Fruit fly (Drosophila melanogaster) whole organism, prepupa: ENCODE data around the gene SKIP.

Source experiments
- Blimp-1 ChIP-seq: fragments of 200-800 bp; sonication (Bioruptor generic); optimal IDR thresholded peaks from 3 replicates; lab custom pipeline; 2017; ENCODE audit warnings: missing biosample characterization, missing genetic modification characterization, mild to moderate bottlenecking, moderate library complexity, missing genetic modification reagents
- CG10631 ChIP-seq: fragments of 200-800 bp; sonication (Bioruptor generic); optimal IDR thresholded peaks from 2 replicates; lab custom pipeline; 2016; ENCODE audit warnings: missing biosample characterization, missing genetic modification characterization
- CG11294 ChIP-seq: fragments of 200-800 bp; sonication (Bioruptor generic); IDR thresholded peaks from 2 replicates; pipeline ENCODE4 v1.3.6; 2022; ENCODE audit warnings: missing biosample characterization, missing genetic modification characterization
- CG11762 ChIP-seq: fragments of 200-800 bp; sonication (Bioruptor generic); optimal IDR thresholded peaks from 3 replicates; lab custom pipeline; 2016; ENCODE audit warnings: missing biosample characterization, missing genetic modification characterization; ENCODE audit not compliant: insufficient read depth
- CG11902 ChIP-seq: fragments of 200-800 bp; sonication (Bioruptor generic); optimal IDR thresholded peaks from 3 replicates; lab custom pipeline; 2016; ENCODE audit warnings: missing biosample characterization, missing genetic modification characterization
- CG15336 ChIP-seq: fragments of 200-800 bp; sonication (Bioruptor generic); IDR thresholded peaks from 2 replicates; pipeline ENCODE4 v1.3.6; 2022; ENCODE audit warnings: missing biosample characterization, missing genetic modification characterization
- CG3032 ChIP-seq: fragments of 200-800 bp; optimal IDR thresholded peaks from 2 replicates; lab custom pipeline; 2019; ENCODE audit warnings: missing biosample characterization, mild to moderate bottlenecking, missing genetic modification characterization, moderate library complexity
- CG31627 ChIP-seq: fragments of 200-800 bp; sonication (Bioruptor generic); optimal IDR thresholded peaks from 3 replicates; lab custom pipeline; 2016; ENCODE audit warnings: missing biosample characterization, missing genetic modification characterization
- CG32006 ChIP-seq: fragments of 200-800 bp; sonication (Bioruptor generic); optimal IDR thresholded peaks from 3 replicates; lab custom pipeline; 2017; ENCODE audit warnings: missing biosample characterization, mild to moderate bottlenecking, missing genetic modification characterization
- CG34406 ChIP-seq: fragments of 200-800 bp; sonication (Bioruptor generic); optimal IDR thresholded peaks from 3 replicates; lab custom pipeline; 2016; ENCODE audit warnings: missing biosample characterization, missing genetic modification characterization
- CG3919 ChIP-seq: fragments of 200-800 bp; sonication (Bioruptor generic); optimal IDR thresholded peaks from 3 replicates; lab custom pipeline; 2016; ENCODE audit warnings: missing biosample characterization, missing genetic modification characterization
- CG4318 ChIP-seq: fragments of 200-800 bp; sonication (Bioruptor generic); optimal IDR thresholded peaks from 3 replicates; lab custom pipeline; 2017; ENCODE audit warnings: missing biosample characterization, mild to moderate bottlenecking, missing genetic modification characterization
- CG6163 ChIP-seq: fragments of 200-800 bp; sonication (Bioruptor generic); IDR thresholded peaks from 3 replicates; pipeline ENCODE4 v1.3.6; 2022; ENCODE audit warnings: missing biosample characterization, missing genetic modification characterization
- CG6276 ChIP-seq: fragments of 200-800 bp; sonication (Bioruptor generic); optimal IDR thresholded peaks from 2 replicates; lab custom pipeline; 2017; ENCODE audit warnings: missing biosample characterization, mild to moderate bottlenecking, missing genetic modification characterization
- CG6808 ChIP-seq: fragments of 200-800 bp; sonication (Bioruptor generic); optimal IDR thresholded peaks from 3 replicates; lab custom pipeline; 2017; ENCODE audit warnings: missing biosample characterization, missing genetic modification characterization, mild to moderate bottlenecking, moderate library complexity, missing genetic modification reagents
- CG7368 ChIP-seq: fragments of 200-800 bp; sonication (Bioruptor generic); optimal IDR thresholded peaks from 3 replicates; lab custom pipeline; 2016; ENCODE audit warnings: missing biosample characterization, missing genetic modification characterization
- CG8119 ChIP-seq: fragments of 200-800 bp; sonication (Bioruptor generic); IDR thresholded peaks from 3 replicates; pipeline ENCODE4 v1.3.6; 2022; ENCODE audit warnings: missing biosample characterization, missing genetic modification characterization
- CG9139 ChIP-seq: fragments of 200-800 bp; sonication (Bioruptor generic); optimal IDR thresholded peaks from 3 replicates; lab custom pipeline; 2017; ENCODE audit warnings: missing biosample characterization, mild to moderate bottlenecking, missing genetic modification characterization
- Eip75B ChIP-seq: fragments of 200-800 bp; sonication (Bioruptor generic); optimal IDR thresholded peaks from 3 replicates; lab custom pipeline; 2016; ENCODE audit warnings: missing biosample characterization, missing genetic modification characterization
- Eip78C ChIP-seq: fragments of 200-800 bp; sonication (Bioruptor generic); peaks from one replicate; lab custom pipeline; 2016; ENCODE audit warnings: missing biosample characterization, missing genetic modification characterization
- Ets21C ChIP-seq: fragments of 200-800 bp; sonication (Bioruptor generic); optimal IDR thresholded peaks from 3 replicates; lab custom pipeline; 2016; ENCODE audit warnings: missing biosample characterization, missing genetic modification characterization
- Gug ChIP-seq: fragments of 200-800 bp; sonication (Bioruptor generic); IDR thresholded peaks from 2 replicates; pipeline ENCODE4 v1.3.6; 2022; ENCODE audit warnings: missing biosample characterization, missing genetic modification characterization
- Hr38 ChIP-seq: sonication (Bioruptor generic); optimal IDR thresholded peaks from 2 replicates; lab custom pipeline; 2016; ENCODE audit warnings: missing biosample characterization, missing genetic modification characterization
- Hr39 ChIP-seq: fragments of 200-800 bp; sonication (Bioruptor generic); optimal IDR thresholded peaks from 2 replicates; lab custom pipeline; 2016; ENCODE audit warnings: missing biosample characterization, missing genetic modification characterization
- Hr4 ChIP-seq: fragments of 200-800 bp; sonication (Bioruptor generic); optimal IDR thresholded peaks from 3 replicates; lab custom pipeline; 2016; ENCODE audit warnings: missing biosample characterization, missing genetic modification characterization
- Lpt ChIP-seq: fragments of 200-800 bp; sonication (Bioruptor generic); optimal IDR thresholded peaks from 3 replicates; lab custom pipeline; 2016; ENCODE audit warnings: missing biosample characterization, missing genetic modification characterization
- Met ChIP-seq: fragments of 200-800 bp; sonication (Bioruptor generic); optimal IDR thresholded peaks from 3 replicates; lab custom pipeline; 2016; ENCODE audit warnings: missing biosample characterization, missing genetic modification characterization
- OdsH ChIP-seq: fragments of 200-800 bp; sonication (Bioruptor generic); optimal IDR thresholded peaks from 3 replicates; lab custom pipeline; 2016; ENCODE audit warnings: missing biosample characterization, missing genetic modification characterization
- Smox ChIP-seq: fragments of 200-800 bp; sonication (Bioruptor generic); optimal IDR thresholded peaks from 3 replicates; lab custom pipeline; 2016; ENCODE audit warnings: missing biosample characterization, missing genetic modification characterization
- Sox102F ChIP-seq: fragments of 200-800 bp; sonication (Bioruptor generic); optimal IDR thresholded peaks from 2 replicates; lab custom pipeline; 2016; ENCODE audit warnings: missing biosample characterization, mild to moderate bottlenecking, missing genetic modification characterization
- Sox14 ChIP-seq: fragments of 200-800 bp; sonication (Bioruptor generic); optimal IDR thresholded peaks from 3 replicates; lab custom pipeline; 2016; ENCODE audit warnings: missing biosample characterization, missing genetic modification characterization
- achi ChIP-seq: fragments of 200-800 bp; sonication (Bioruptor generic); optimal IDR thresholded peaks from 3 replicates; lab custom pipeline; 2016; ENCODE audit warnings: missing biosample characterization, missing genetic modification characterization
- acj6 ChIP-seq: fragments of 200-800 bp; sonication (Bioruptor generic); optimal IDR thresholded peaks from 3 replicates; lab custom pipeline; 2016; ENCODE audit warnings: missing biosample characterization, missing genetic modification characterization
- cyc ChIP-seq: fragments of 200-800 bp; sonication (Bioruptor generic); optimal IDR thresholded peaks from 3 replicates; lab custom pipeline; 2016; ENCODE audit warnings: missing biosample characterization, missing genetic modification characterization
- eg ChIP-seq: fragments of 200-800 bp; sonication (Bioruptor generic); IDR thresholded peaks from 3 replicates; pipeline ENCODE4 v1.3.6; 2022; ENCODE audit warnings: missing biosample characterization, missing genetic modification characterization
- esn ChIP-seq: fragments of 200-800 bp; sonication (Bioruptor generic); optimal IDR thresholded peaks from 2 replicates; lab custom pipeline; 2016; ENCODE audit warnings: missing biosample characterization, mild to moderate bottlenecking, missing genetic modification characterization, moderate library complexity
- fd59A ChIP-seq: fragments of 200-800 bp; sonication (Bioruptor generic); optimal IDR thresholded peaks from 2 replicates; lab custom pipeline; 2017; ENCODE audit warnings: missing biosample characterization, mild to moderate bottlenecking, missing genetic modification characterization, missing genetic modification reagents
- fd85E ChIP-seq: fragments of 200-800 bp; sonication (Bioruptor generic); optimal IDR thresholded peaks from 3 replicates; lab custom pipeline; 2016; ENCODE audit warnings: missing biosample characterization, missing genetic modification characterization
- lz ChIP-seq: fragments of 200-800 bp; sonication (Bioruptor generic); optimal IDR thresholded peaks from 3 replicates; lab custom pipeline; 2016; ENCODE audit warnings: missing biosample characterization, missing genetic modification characterization
- pdm3 ChIP-seq: fragments of 200-800 bp; sonication (Bioruptor generic); optimal IDR thresholded peaks from 3 replicates; lab custom pipeline; 2016; ENCODE audit warnings: missing biosample characterization, missing genetic modification characterization
- salr ChIP-seq, 2 experiments: fragments of 200-800 bp; sonication (Bioruptor generic); optimal IDR thresholded peaks; 3 replicates each; lab custom pipeline; 2016 to 2018; ENCODE audit warnings: missing biosample characterization in 2 of 2, missing genetic modification characterization in 2 of 2, mild to moderate bottlenecking in 1 of 2
- spab ChIP-seq: fragments of 200-800 bp; sonication (Bioruptor generic); optimal IDR thresholded peaks from 2 replicates; lab custom pipeline; 2017; ENCODE audit warnings: missing biosample characterization, mild to moderate bottlenecking, missing genetic modification characterization, missing genetic modification reagents
- ss ChIP-seq, 2 experiments: fragments of 200-800 bp; sonication (Bioruptor generic); optimal IDR thresholded peaks; 2 replicates in 1 of 2; 3 replicates in 1 of 2; lab custom pipeline; 2017 to 2018; ENCODE audit warnings: mild to moderate bottlenecking in 2 of 2, missing biosample characterization in 2 of 2, missing genetic modification characterization in 2 of 2, moderate library complexity in 1 of 2
- svp ChIP-seq: fragments of 200-800 bp; sonication (Bioruptor generic); peaks from one replicate; lab custom pipeline; 2016; ENCODE audit warnings: missing biosample characterization, missing genetic modification characterization
- topi ChIP-seq: fragments of 200-800 bp; sonication (Bioruptor generic); optimal IDR thresholded peaks from 3 replicates; lab custom pipeline; 2016; ENCODE audit warnings: missing biosample characterization, missing genetic modification characterization
- vri ChIP-seq: fragments of 200-800 bp; sonication (Bioruptor generic); optimal IDR thresholded peaks from 3 replicates; lab custom pipeline; 2016; ENCODE audit warnings: missing biosample characterization, mild to moderate bottlenecking, missing genetic modification characterization

Gene SKIP

dm6 chr3R:22199391-22199940 is 65.8 kb downstream of the SKIP start:
- TF ChIP-seq esn (GFP tag; lab: Kevin White, UChicago), result peak; percentile 37
- no peak for TF ChIP-seq CG11902 (GFP tag; lab: Kevin White, UChicago)
- no peak for TF ChIP-seq salr (GFP tag; optimal IDR thresholded peaks at IDR 0.05; lab: Kevin White, UChicago)
- TF ChIP-seq CG4318 (GFP tag; lab: Kevin White, UChicago), result peak; percentile 33
- TF ChIP-seq spab (GFP tag; lab: Kevin White, UChicago), result peak; percentile 8
- TF ChIP-seq ss (GFP tag; optimal IDR thresholded peaks at IDR 0.05; lab: Kevin White, UChicago), result no peak
- peak; percentile 45 for TF ChIP-seq Met (GFP tag; lab: Kevin White, UChicago)
- TF ChIP-seq pdm3, result peak; percentile 25
- TF ChIP-seq CG34406 (GFP tag; lab: Kevin White, UChicago), result no peak
- TF ChIP-seq CG6276 (GFP tag; lab: Kevin White, UChicago), result peak; percentile 14
- peak; percentile 12 for TF ChIP-seq CG6808 (GFP tag; lab: Kevin White, UChicago)
- peak; percentile 36 for TF ChIP-seq Hr39
- TF ChIP-seq CG8119 (GFP tag; lab: Robert Waterston, UW), result peak; percentile 42
- peak; percentile 42 for TF ChIP-seq CG31627 (GFP tag; lab: Kevin White, UChicago)
- no peak for TF ChIP-seq fd59A (GFP tag; lab: Kevin White, UChicago)
- TF ChIP-seq svp (GFP tag; lab: Kevin White, UChicago), result peak; percentile 68
- peak; percentile 37 for TF ChIP-seq lz (GFP tag; lab: Kevin White, UChicago)
- peak; percentile 20 for TF ChIP-seq Eip75B (GFP tag; lab: Kevin White, UChicago)
- peak; percentile 62 for TF ChIP-seq CG32006
- peak; percentile 52 for TF ChIP-seq Hr4 (GFP tag; lab: Kevin White, UChicago)
- TF ChIP-seq Sox14 (GFP tag; lab: Kevin White, UChicago), result peak; percentile 5
- TF ChIP-seq Ets21C, result no peak
- TF ChIP-seq CG11762, result no peak
- TF ChIP-seq achi (GFP tag; lab: Kevin White, UChicago), result peak; percentile 2
- no peak for TF ChIP-seq cyc (GFP tag; lab: Kevin White, UChicago)
- peak; percentile 9 for TF ChIP-seq CG3919
- TF ChIP-seq CG15336, result no peak
- TF ChIP-seq Smox (GFP tag; lab: Kevin White, UChicago), result peak; percentile 46
- TF ChIP-seq Eip78C (GFP tag; lab: Kevin White, UChicago), result peak; percentile 82
- peak; percentile 43 for TF ChIP-seq topi (GFP tag; lab: Kevin White, UChicago)
- no peak for TF ChIP-seq OdsH (GFP tag; lab: Kevin White, UChicago)
- TF ChIP-seq CG10631 (GFP tag; lab: Kevin White, UChicago), result peak; percentile 32

dm6 chr3R:22202457-22202856 is 68.8 kb downstream of the SKIP start:
- TF ChIP-seq CG15336 (0 out of 2 replicates have a peak, but pooled peaks have one; percentile 9), Hr4 (GFP tag; lab: Kevin White, UChicago) (peak; percentile 32), CG10631 (GFP tag; lab: Kevin White, UChicago) (no peak), Eip78C (GFP tag; lab: Kevin White, UChicago) (peak; percentile 71), CG3032 (tag; lab: Kevin White, UChicago) (no peak), CG3919 (peak; percentile 0)
- TF ChIP-seq, all 60 proteins: peak for 4

- TF ChIP-seq CG6163 (GFP tag; lab: Robert Waterston, UW) (peak; percentile 15; the same call in 1 of the 3 replicates), CG4318 (GFP tag; lab: Kevin White, UChicago) (no peak), Gug (GFP tag; lab: Robert Waterston, UW) (no peak), vri (GFP tag; lab: Kevin White, UChicago) (peak; percentile 44), CG15336 (peak; percentile 61), lz (GFP tag; lab: Kevin White, UChicago) (peak; percentile 42), Lpt (GFP tag; lab: Kevin White, UChicago) (no peak), svp (GFP tag; lab: Kevin White, UChicago) (peak; percentile 78), Blimp-1 (no peak), CG9139 (GFP tag; lab: Kevin White, UChicago) (no peak), spab (GFP tag; lab: Kevin White, UChicago) (peak; percentile 11), topi (GFP tag; lab: Kevin White, UChicago) (peak; percentile 50), Sox102F (GFP tag; lab: Kevin White, UChicago) (peak; percentile 60), CG34406 (GFP tag; lab: Kevin White, UChicago) (peak; percentile 6), fd85E (GFP tag; lab: Kevin White, UChicago) (no peak), CG32006 (peak; percentile 27), CG7368 (no peak), Sox14 (GFP tag; lab: Kevin White, UChicago) (peak; percentile 46), Hr4 (GFP tag; lab: Kevin White, UChicago) (no peak), eg (GFP tag; lab: Robert Waterston, UW) (peak; percentile 26; the same call in 1 of the 3 replicates), ss (GFP tag; optimal IDR thresholded peaks at IDR 0.05; lab: Kevin White, UChicago) (no peak), Hr38 (GFP tag; lab: Kevin White, UChicago) (no peak), CG11294 (GFP tag; lab: Robert Waterston, UW) (no peak), acj6 (GFP tag; lab: Kevin White, UChicago) (peak; percentile 28), fd59A (GFP tag; lab: Kevin White, UChicago) (no peak), Smox (GFP tag; lab: Kevin White, UChicago) (peak; percentile 59), CG3919 (peak; percentile 41)
These were observed 71.9 kb downstream of the SKIP start for dm6 chr3R:22205523-22205922.
